Worm (Caenorhabditis elegans): ENCODE measurements around the gene srw-122.

Gene srw-122

DNA sequence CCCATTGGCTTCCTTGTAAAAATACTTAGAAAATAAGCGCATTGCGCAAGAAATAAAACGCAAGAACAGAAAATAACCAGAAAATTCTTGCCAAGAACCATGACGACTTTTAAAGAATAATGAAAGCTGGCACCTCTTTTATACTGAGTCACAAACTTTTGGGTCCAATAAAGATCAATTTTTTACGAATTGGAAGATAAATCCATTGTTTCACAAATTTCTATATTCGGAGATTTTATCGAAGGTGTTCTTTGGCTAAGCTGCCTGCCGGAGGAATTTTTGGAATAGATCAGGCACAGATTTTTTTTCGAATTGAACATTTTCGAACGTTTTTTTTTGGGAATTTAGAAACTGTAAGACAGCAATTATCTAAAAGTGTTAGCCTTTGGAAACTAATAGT, 39.1 kb downstream of the srw-122 start, which contains the start of gene C31B8.9:
C31B8.9 (minus strand) TSS at position 101 of the 400 bp plus-strand sequence.
- TF ChIP-seq dpl-1 (GFP tag; optimal IDR thresholded peaks at IDR 0.05): no peak
- no peak for TF ChIP-seq lin-39 (tag; optimal IDR thresholded peaks at IDR 0.05)
- TF ChIP-seq C04F5.9 (tag; optimal IDR thresholded peaks at IDR 0.05): no peak

DNA sequence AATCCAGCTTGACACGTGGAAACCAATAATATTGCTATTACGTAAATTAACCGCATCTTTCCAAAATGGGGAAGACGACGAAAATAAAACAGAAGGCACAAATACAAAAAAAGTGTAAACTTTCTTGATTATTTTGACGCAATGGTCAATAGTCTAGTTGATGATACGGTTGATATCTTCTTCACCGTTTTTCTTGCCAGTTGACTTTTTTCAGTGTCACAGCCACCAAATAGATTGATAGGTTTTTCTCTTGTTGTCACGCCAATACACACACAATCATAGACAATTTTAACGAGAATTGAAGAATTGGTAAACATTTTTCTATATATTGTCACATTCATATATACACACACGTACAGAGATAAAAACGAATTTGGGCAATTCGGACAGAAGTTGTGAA, 42.5 kb downstream of the srw-122 start, which contains the start of gene zmp-3:
zmp-3 (minus strand) TSS at position 101 of the 400 bp plus-strand sequence.
- peak; percentile 60 for TF ChIP-seq nhr-85 (tag)
- TF ChIP-seq lir-3 (tag; optimal IDR thresholded peaks at IDR 0.05; ENCODE audit: poor library complexity): no peak
- TF ChIP-seq elt-3 (tag; optimal IDR thresholded peaks at IDR 0.05): peak in 1 of 6 experiments; percentile 42

DNA sequence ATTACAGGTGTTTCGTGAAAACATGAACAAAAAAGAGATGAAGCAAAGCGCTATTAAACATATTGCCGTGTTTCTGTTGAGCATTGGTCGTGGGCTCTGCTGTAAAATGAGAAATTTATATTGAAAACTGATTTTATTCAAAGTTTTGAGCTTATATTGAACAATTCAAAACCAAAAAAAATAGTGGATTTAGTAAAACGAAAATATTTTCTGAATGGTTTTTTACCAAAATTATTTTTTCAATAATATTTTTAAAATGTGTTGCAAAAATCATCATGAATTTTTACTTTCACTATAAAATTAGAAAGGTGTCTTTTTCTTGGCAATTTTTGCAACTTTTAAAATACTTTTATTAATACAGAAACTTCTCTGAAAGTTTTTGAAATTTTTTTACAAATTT, 48.8 kb downstream of the srw-122 start, which contains the start of gene C31B8.7:
C31B8.7 (minus strand) TSS at position 101 of the 400 bp plus-strand sequence.
- TF ChIP-seq nhr-19 (GFP tag; conservative IDR thresholded peaks at IDR 0.05): no peak
- TF ChIP-seq fkh-8 (tag; optimal IDR thresholded peaks at IDR 0.05): no peak
- TF ChIP-seq rnt-1 (tag; optimal IDR thresholded peaks at IDR 0.05): no peak
- TF ChIP-seq unc-30 (tag; optimal IDR thresholded peaks at IDR 0.05): no peak
- TF ChIP-seq dsc-1 (tag; optimal IDR thresholded peaks at IDR 0.05): no peak
- no peak for TF ChIP-seq ces-1 (GFP tag; optimal IDR thresholded peaks at IDR 0.05)
- no peak for TF ChIP-seq swsn-7 (tag; optimal IDR thresholded peaks at IDR 0.05)
- TF ChIP-seq sup-37 (GFP tag; optimal IDR thresholded peaks at IDR 0.05): no peak
- no peak for TF ChIP-seq lsy-2 (tag; optimal IDR thresholded peaks at IDR 0.05)
- TF ChIP-seq alr-1 (tag; optimal IDR thresholded peaks at IDR 0.05; ENCODE audit: borderline replicate concordance): no peak
- no peak for TF ChIP-seq Y116A8C.19 (tag; optimal IDR thresholded peaks at IDR 0.05; ENCODE audit: borderline replicate concordance)
- TF ChIP-seq snu-23 (GFP tag; optimal IDR thresholded peaks at IDR 0.05): no peak

Measured in whole organism, L1 larva.